Worm (Caenorhabditis elegans): ENCODE measurements around the gene pqn-18.

Gene pqn-18

ce11 chrX:12873688-12874364 is 33.8 kb upstream of the pqn-18 start (continued):
- no peak for TF ChIP-seq pag-3 (tag; optimal IDR thresholded peaks at IDR 0.05; ENCODE audit: borderline replicate concordance, insufficient read depth)
- no peak for TF ChIP-seq ces-1 (GFP tag; optimal IDR thresholded peaks at IDR 0.05)
- no peak for TF ChIP-seq vab-15 (tag; optimal IDR thresholded peaks at IDR 0.05)
- no peak for TF ChIP-seq lin-13 (GFP tag; optimal IDR thresholded peaks at IDR 0.05)
- no peak for TF ChIP-seq nhr-28 (tag; optimal IDR thresholded peaks at IDR 0.05)
- TF ChIP-seq blmp-1 (tag; optimal IDR thresholded peaks at IDR 0.05): no peak
- TF ChIP-seq nhr-11 (tag; optimal IDR thresholded peaks at IDR 0.05): peak; percentile 46
- TF ChIP-seq unc-86 (tag; optimal IDR thresholded peaks at IDR 0.05): no peak
- no peak for TF ChIP-seq hlh-4 (tag; optimal IDR thresholded peaks at IDR 0.05)
- no peak for TF ChIP-seq ztf-11 (tag; optimal IDR thresholded peaks at IDR 0.05)
- peak; percentile 80 for TF ChIP-seq lin-14 (GFP tag; optimal IDR thresholded peaks at IDR 0.05)
- no peak for TF ChIP-seq pax-3 (tag; optimal IDR thresholded peaks at IDR 0.05)
- TF ChIP-seq elt-3 (tag; optimal IDR thresholded peaks at IDR 0.05): no peak
- no peak for TF ChIP-seq tlp-1 (tag; optimal IDR thresholded peaks at IDR 0.05)
- TF ChIP-seq isw-1 (GFP tag; IDR thresholded peaks at IDR 0.05): no peak
- TF ChIP-seq mdl-1 (tag; optimal IDR thresholded peaks at IDR 0.05): no peak
- TF ChIP-seq ceh-82 (tag; optimal IDR thresholded peaks at IDR 0.05): peak in 1 of 3 experiments; percentile 22
- peak; percentile 4 for TF ChIP-seq mep-1 (tag; optimal IDR thresholded peaks at IDR 0.05)
- TF ChIP-seq C04F5.9 (tag; optimal IDR thresholded peaks at IDR 0.05): no peak
- TF ChIP-seq efl-1 (optimal IDR thresholded peaks at IDR 0.05): peak in 1 of 2 experiments; percentile 2
- no peak for TF ChIP-seq efl-1 (GFP tag; optimal IDR thresholded peaks at IDR 0.05 in 1 of 2)
- TF ChIP-seq lin-15B (tag; optimal IDR thresholded peaks at IDR 0.05): no peak
- no peak for TF ChIP-seq ets-5 (GFP tag; IDR thresholded peaks at IDR 0.05)
- no peak for TF ChIP-seq aly-2 (tag; optimal IDR thresholded peaks at IDR 0.05)
- TF ChIP-seq Y116A8C.19 (tag; optimal IDR thresholded peaks at IDR 0.05; ENCODE audit: borderline replicate concordance): no peak
- TF ChIP-seq nhr-47 (tag; optimal IDR thresholded peaks at IDR 0.05): peak; percentile 28
- peak; percentile 12 for TF ChIP-seq dsc-1 (tag; optimal IDR thresholded peaks at IDR 0.05)
- TF ChIP-seq ama-1 (optimal IDR thresholded peaks at IDR 0.05): no peak
- TF ChIP-seq unc-130 (tag; optimal IDR thresholded peaks at IDR 0.05): no peak
- no peak for TF ChIP-seq nhr-90 (tag; optimal IDR thresholded peaks at IDR 0.05; ENCODE audit: poor library complexity)
- no peak for TF ChIP-seq fkh-10 (GFP tag; optimal IDR thresholded peaks at IDR 0.05)
- TF ChIP-seq unc-98 (GFP tag; IDR thresholded peaks at IDR 0.05): no peak
- TF ChIP-seq sptf-1 (tag; optimal IDR thresholded peaks at IDR 0.05): no peak
- no peak for TF ChIP-seq ceh-90 (tag; optimal IDR thresholded peaks at IDR 0.05)
- TF ChIP-seq grh-1 (GFP tag; IDR thresholded peaks at IDR 0.05): no peak
- no peak for TF ChIP-seq alr-1 (tag; optimal IDR thresholded peaks at IDR 0.05; ENCODE audit: borderline replicate concordance)
- TF ChIP-seq zag-1 (tag; optimal IDR thresholded peaks at IDR 0.05): no peak
- no peak for TF ChIP-seq snpc-4 (tag; optimal IDR thresholded peaks at IDR 0.05)
- TF ChIP-seq hpl-2 (GFP tag; optimal IDR thresholded peaks at IDR 0.05): no peak
- TF ChIP-seq xbp-1 (tag; optimal IDR thresholded peaks at IDR 0.05): peak; percentile 36
- no peak for TF ChIP-seq pqm-1 (tag; optimal IDR thresholded peaks at IDR 0.05)
- TF ChIP-seq ceh-8 (GFP tag; optimal IDR thresholded peaks at IDR 0.05): no peak
- TF ChIP-seq rnt-1 (tag; optimal IDR thresholded peaks at IDR 0.05): peak; percentile 87
- no peak for TF ChIP-seq F16B12.6 (tag; optimal IDR thresholded peaks at IDR 0.05)
- TF ChIP-seq efl-3 (GFP tag; optimal IDR thresholded peaks at IDR 0.05): no peak
- peak; percentile 61 for TF ChIP-seq ztf-4 (tag; optimal IDR thresholded peaks at IDR 0.05)
- no peak for TF ChIP-seq ceh-63 (GFP tag; optimal IDR thresholded peaks at IDR 0.05)
- TF ChIP-seq unc-30 (tag; optimal IDR thresholded peaks at IDR 0.05): no peak
- peak; percentile 76 for TF ChIP-seq nhr-19 (GFP tag; conservative IDR thresholded peaks at IDR 0.05)
- peak; percentile 16 for TF ChIP-seq irx-1 (tag; optimal IDR thresholded peaks at IDR 0.05)
- TF ChIP-seq nhr-237 (tag; optimal IDR thresholded peaks at IDR 0.05): no peak
- TF ChIP-seq sox-4 (tag; optimal IDR thresholded peaks at IDR 0.05): no peak
- TF ChIP-seq hlh-17 (GFP tag; optimal IDR thresholded peaks at IDR 0.05; ENCODE audit: borderline replicate concordance): no peak
